Fruit fly (Drosophila melanogaster): Measurements from ENCODE around the gene sstn.
A peak's percentile ranks its signal among the peaks of the same experiment; 100 is the strongest.

The sstn gene

DNA sequence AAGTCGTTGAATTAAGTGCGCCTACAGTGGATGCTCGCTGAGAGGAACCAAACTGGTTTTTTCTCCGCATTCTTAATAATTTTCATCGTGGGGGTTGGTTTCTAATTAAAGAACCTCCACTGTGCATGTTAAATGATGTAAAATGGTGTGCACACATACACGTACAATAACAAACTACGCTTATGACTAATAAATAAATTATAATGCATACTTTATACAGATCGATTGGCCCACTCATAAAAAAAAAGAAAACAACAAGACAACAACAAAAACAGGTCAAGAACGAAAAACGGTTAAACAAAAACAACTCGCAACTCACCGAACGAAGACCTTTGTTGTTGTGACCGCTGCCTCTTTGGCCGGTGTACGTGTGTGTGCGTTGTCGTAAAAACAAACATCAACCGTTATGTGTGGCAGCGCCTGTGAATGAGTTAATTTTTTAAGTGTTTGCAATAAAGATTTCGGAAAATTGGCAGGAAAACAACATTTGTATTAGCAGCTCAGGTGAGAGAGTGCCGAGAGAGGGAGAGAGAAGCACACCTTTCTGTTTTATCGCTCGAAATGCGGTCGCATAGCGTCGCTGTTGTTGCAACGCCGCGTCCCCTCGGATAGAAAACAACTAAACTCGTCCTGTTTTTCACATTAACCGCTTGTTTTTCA lies 460 bp downstream of the sstn start (continued):
- TF ChIP-seq CG2712 (tag; optimal IDR thresholded peaks at IDR 0.05) (peak; percentile 19), CG8924 (tag; optimal IDR thresholded peaks at IDR 0.05) (peak; percentile 26), Kr (GFP tag; optimal IDR thresholded peaks at IDR 0.05) (no peak), Drgx (GFP tag; IDR thresholded peaks at IDR 0.05) (peak; percentile 48), Oli (tag; optimal IDR thresholded peaks at IDR 0.05) (no peak), trem (tag; optimal IDR thresholded peaks at IDR 0.05) (no peak), CG10654 (GFP tag; optimal IDR thresholded peaks at IDR 0.05) (no peak), CG11456 (GFP tag; IDR thresholded peaks at IDR 0.05) (no peak), CG10431 (GFP tag; optimal IDR thresholded peaks at IDR 0.05) (no peak), ash1 (GFP tag; optimal IDR thresholded peaks at IDR 0.05) (no peak), CG11504 (tag; optimal IDR thresholded peaks at IDR 0.05) (peak; percentile 23), Ssrp (tag; optimal IDR thresholded peaks at IDR 0.05) (peak; percentile 8), cato (GFP tag; optimal IDR thresholded peaks at IDR 0.05; ENCODE audit: borderline replicate concordance) (no peak), Pdp1 (GFP tag; optimal IDR thresholded peaks at IDR 0.05) (peak in 1 of 2 experiments; percentile 31), Med (GFP tag) (peak; percentile 84), CG2202 (tag; optimal IDR thresholded peaks at IDR 0.05) (no peak), grau (tag; optimal IDR thresholded peaks at IDR 0.05) (peak; percentile 93), bab2 (GFP tag; optimal IDR thresholded peaks at IDR 0.05) (no peak), Hr51 (GFP tag; optimal IDR thresholded peaks at IDR 0.05) (no peak), CG4730 (GFP tag; IDR thresholded peaks at IDR 0.05) (no peak), CG12299 (tag; optimal IDR thresholded peaks at IDR 0.05) (no peak), CG1792 (GFP tag; optimal IDR thresholded peaks at IDR 0.05) (no peak), seq (GFP tag; IDR thresholded peaks at IDR 0.05) (no peak), CG17361 (GFP tag; IDR thresholded peaks at IDR 0.05) (no peak), CG5245 (GFP tag; optimal IDR thresholded peaks at IDR 0.05) (no peak), H2.0 (GFP tag; IDR thresholded peaks at IDR 0.05) (no peak), en (GFP tag; optimal IDR thresholded peaks at IDR 0.05) (no peak), nerfin-1 (tag; optimal IDR thresholded peaks at IDR 0.05) (peak; percentile 18), luna (GFP tag; optimal IDR thresholded peaks at IDR 0.05) (no peak), Hr3 (GFP tag; optimal IDR thresholded peaks at IDR 0.05) (no peak), chm (GFP tag; IDR thresholded peaks at IDR 0.05) (no peak), HmgZ (tag; optimal IDR thresholded peaks at IDR 0.05) (peak; percentile 6), fd102C (GFP tag; optimal IDR thresholded peaks at IDR 0.05) (no peak), Hsf (GFP tag; optimal IDR thresholded peaks at IDR 0.05) (no peak), tx (GFP tag; optimal IDR thresholded peaks at IDR 0.05) (no peak), CG4360 (GFP tag; IDR thresholded peaks at IDR 0.05) (peak; percentile 80), D19A (tag; optimal IDR thresholded peaks at IDR 0.05) (peak; percentile 23), ewg (GFP tag; optimal IDR thresholded peaks at IDR 0.05) (no peak), D (optimal IDR thresholded peaks at IDR 0.05) (no peak), D (GFP tag; optimal IDR thresholded peaks at IDR 0.05) (no peak), sna (GFP tag; IDR thresholded peaks at IDR 0.05; ENCODE audit: partially characterized antibody) (no peak), Eip74EF (GFP tag; optimal IDR thresholded peaks at IDR 0.05) (no peak), dpn (GFP tag; optimal IDR thresholded peaks at IDR 0.05) (peak in 1 of 2 experiments; percentile 5), gt (GFP tag; IDR thresholded peaks at IDR 0.05) (no peak), fd96Cb (tag; optimal IDR thresholded peaks at IDR 0.05) (no peak)
